Fruit fly (Drosophila melanogaster) whole organism, pupa: Measurements from ENCODE around the gene CG17726.

ENCODE experiments used
- CG13204 ChIP-seq: fragments of 200-800 bp; sonication (Bioruptor generic); optimal IDR thresholded peaks from 2 replicates; lab custom pipeline; 2018; ENCODE audit warnings: missing biosample characterization, mild to moderate bottlenecking, missing genetic modification characterization, moderate library complexity
- CG34367 ChIP-seq: fragments of 200-800 bp; sonication (Bioruptor generic); optimal IDR thresholded peaks from 2 replicates; lab custom pipeline; 2018; ENCODE audit warnings: missing biosample characterization, mild to moderate bottlenecking, missing genetic modification characterization
- EcR ChIP-seq: fragments of 200-800 bp; sonication (Bioruptor generic); optimal IDR thresholded peaks from 3 replicates; lab custom pipeline; 2019; ENCODE audit warnings: missing biosample characterization, missing genetic modification characterization, mild to moderate bottlenecking, moderate library complexity, missing genetic modification reagents
- Ets98B ChIP-seq: fragments of 200-800 bp; sonication (Bioruptor generic); IDR thresholded peaks from 2 replicates; pipeline ENCODE4 v1.3.6; 2022; ENCODE audit warnings: missing biosample characterization, missing genetic modification characterization

DNA sequence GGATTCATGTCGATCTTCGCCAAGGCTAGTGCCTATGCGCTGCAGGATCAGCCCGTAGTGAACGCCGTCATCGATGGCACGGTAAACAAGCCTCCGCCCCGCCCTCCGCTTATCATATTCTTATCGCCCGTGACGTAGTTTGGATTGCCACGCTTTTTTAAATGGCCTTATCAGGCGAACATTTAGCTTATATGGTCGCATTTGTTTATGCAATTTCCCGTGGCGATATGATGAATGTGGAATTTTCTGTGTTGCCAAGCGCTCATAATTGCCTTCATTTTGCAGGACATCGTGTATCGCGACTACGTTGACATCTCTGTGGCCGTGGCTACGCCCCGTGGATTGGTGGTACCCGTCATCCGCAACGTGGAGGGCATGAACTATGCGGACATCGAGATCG is 19.2 kb downstream of the CG17726 start:
- no peak for TF ChIP-seq CG34367 (tag; lab: Kevin White, UChicago)
- no peak for TF ChIP-seq Ets98B (GFP tag; lab: Robert Waterston, UW)
- no peak for TF ChIP-seq EcR (GFP tag; lab: Kevin White, UChicago)
- no peak for TF ChIP-seq CG13204 (GFP tag; lab: Kevin White, UChicago)
